Worm (Caenorhabditis elegans) whole organism, early embryonic: ENCODE data around the gene F21E9.2.

Experiments
- F13C5.2 ChIP-seq: sonication (generic microtip); optimal IDR thresholded peaks from 2 replicates; lab custom pipeline; 2017; ENCODE audit warnings: mild to moderate bottlenecking, missing genetic modification characterization, inconsistent platforms, missing compliant biosample characterization
- ama-1 ChIP-seq: fragments of 150-350 bp; optimal IDR thresholded peaks from 2 replicates; lab custom pipeline; 2014
- ets-7 ChIP-seq: sonication (generic microtip); optimal IDR thresholded peaks from 2 replicates; lab custom pipeline; 2016; ENCODE audit warnings: missing genotype, missing genetic modification characterization, missing compliant biosample characterization
- flt-1 ChIP-seq: fragments of 200-800 bp; sonication (Bioruptor generic); IDR thresholded peaks from 2 replicates; pipeline ENCODE4 v1.3.6; 2022; ENCODE audit warnings: missing genetic modification characterization, missing compliant biosample characterization
- hmbx-1 ChIP-seq: sonication (generic microtip); optimal IDR thresholded peaks from 2 replicates; lab custom pipeline; 2016; ENCODE audit warnings: mild to moderate bottlenecking, missing genetic modification characterization, missing compliant biosample characterization
- hmg-4 ChIP-seq: fragments of 200-800 bp; sonication (Bioruptor generic); optimal IDR thresholded peaks from 2 replicates; lab custom pipeline; 2018; ENCODE audit warnings: mild to moderate bottlenecking, missing genetic modification characterization, missing compliant biosample characterization
- hnd-1 ChIP-seq: sonication (generic microtip); optimal IDR thresholded peaks from 2 replicates; lab custom pipeline; 2016; ENCODE audit warnings: missing genetic modification characterization, missing compliant biosample characterization
- pes-1 ChIP-seq: fragments of 200-800 bp; sonication (Bioruptor generic); IDR thresholded peaks from 2 replicates; pipeline ENCODE4 v1.3.6; 2022; ENCODE audit warnings: missing genetic modification reagents, missing genetic modification characterization, missing compliant biosample characterization
- scrt-1 ChIP-seq: fragments of 200-800 bp; sonication (Bioruptor generic); IDR thresholded peaks from 2 replicates; pipeline ENCODE4 v1.3.6; 2022; ENCODE audit warnings: missing genetic modification characterization, missing compliant biosample characterization
- sea-1 ChIP-seq: fragments of 200-800 bp; sonication (Bioruptor generic); conservative IDR thresholded peaks from 2 replicates; pipeline ENCODE4 v1.3.6; 2022; ENCODE audit warnings: missing genetic modification characterization, missing compliant biosample characterization
- tbx-11 ChIP-seq: fragments of 200-800 bp; sonication (Bioruptor generic); IDR thresholded peaks from 2 replicates; pipeline ENCODE4 v1.3.6; 2022; ENCODE audit warnings: missing genetic modification characterization, missing compliant biosample characterization
- tbx-37 ChIP-seq: fragments of 200-800 bp; sonication (Bioruptor generic); conservative IDR thresholded peaks from 2 replicates; pipeline ENCODE4 v1.3.6; 2022; ENCODE audit warnings: missing genetic modification reagents, missing genetic modification characterization, missing compliant biosample characterization
- tra-4 ChIP-seq: sonication (generic microtip); optimal IDR thresholded peaks from 2 replicates; lab custom pipeline; 2017; ENCODE audit warnings: missing genetic modification characterization, missing compliant biosample characterization

- TF ChIP-seq hmg-4 (no peak), hnd-1 (tag; lab: Kevin White, UChicago) (no peak), ama-1 (lab: Kevin White, UChicago) (no peak), ets-7 (tag; lab: Kevin White, UChicago) (no peak), hmbx-1 (tag; lab: Kevin White, UChicago) (no peak), sea-1 (GFP tag; lab: Robert Waterston, UW) (no peak), F13C5.2 (no peak), flt-1 (GFP tag; lab: Robert Waterston, UW) (no peak), scrt-1 (no peak), tra-4 (tag; lab: Kevin White, UChicago) (no peak), tbx-37 (GFP tag; lab: Robert Waterston, UW) (no peak), pes-1 (GFP tag; lab: Robert Waterston, UW) (no peak), tbx-11 (GFP tag; lab: Robert Waterston, UW) (no peak)
Observed at ce11 chrX:1309446-1309845, 20.3 kb downstream of the F21E9.2 start.
